Fruit fly (Drosophila melanogaster) whole organism: ENCODE measurements around the gene MKP-4.

ENCODE experiments used
- CG8478 ChIP-seq: fragments of >200 bp; optimal IDR thresholded peaks from 2 replicates; lab custom pipeline; 2018; ENCODE audit warnings: inconsistent platforms
- psq ChIP-seq: fragments of >200 bp; optimal IDR thresholded peaks from 2 replicates; lab custom pipeline; 2017
- usp ChIP-seq: fragments of >200 bp; optimal IDR thresholded peaks from 2 replicates; lab custom pipeline; 2017; ENCODE audit warnings: missing biosample characterization, missing genetic modification characterization, mixed read lengths

DNA sequence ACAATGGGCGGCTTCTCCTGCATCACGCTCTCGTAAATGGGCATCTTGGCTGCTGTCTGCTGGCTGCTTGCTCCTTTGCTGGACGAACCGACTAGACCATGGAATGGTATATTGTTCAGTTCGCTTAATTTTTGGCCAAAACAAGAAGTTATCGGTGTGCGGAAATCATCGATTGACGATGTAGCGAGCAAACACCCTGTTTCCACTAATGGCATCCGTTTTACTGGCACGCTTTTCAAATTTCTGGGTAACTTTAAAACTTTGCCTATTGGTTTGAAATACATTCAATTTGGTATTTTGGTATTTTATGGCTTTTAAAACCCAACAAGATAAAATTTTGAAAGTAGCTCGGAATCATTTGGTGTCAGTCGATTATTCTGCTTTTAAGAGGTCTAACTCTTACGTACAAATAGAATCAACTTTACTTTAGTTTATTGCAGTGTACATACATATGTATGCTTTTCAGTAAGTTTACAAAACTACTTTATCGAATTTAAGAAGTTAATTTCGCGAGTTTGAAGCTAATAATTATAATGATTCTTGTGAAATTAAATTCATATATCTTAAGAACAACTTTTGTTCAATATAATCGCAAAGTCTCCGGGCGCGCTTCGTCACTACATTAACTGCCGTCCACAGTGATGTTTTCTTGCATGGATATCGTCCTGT, 23.1 kb downstream of the MKP-4 start, which contains the start of gene Arp10:
- no peak for TF ChIP-seq CG8478
- TF ChIP-seq psq (lab: Kevin White, UChicago) = no peak
- TF ChIP-seq usp (GFP tag; lab: Kevin White, UChicago) = no peak
